Worm (Caenorhabditis elegans): ENCODE results near the gene gon-4.

DNA sequence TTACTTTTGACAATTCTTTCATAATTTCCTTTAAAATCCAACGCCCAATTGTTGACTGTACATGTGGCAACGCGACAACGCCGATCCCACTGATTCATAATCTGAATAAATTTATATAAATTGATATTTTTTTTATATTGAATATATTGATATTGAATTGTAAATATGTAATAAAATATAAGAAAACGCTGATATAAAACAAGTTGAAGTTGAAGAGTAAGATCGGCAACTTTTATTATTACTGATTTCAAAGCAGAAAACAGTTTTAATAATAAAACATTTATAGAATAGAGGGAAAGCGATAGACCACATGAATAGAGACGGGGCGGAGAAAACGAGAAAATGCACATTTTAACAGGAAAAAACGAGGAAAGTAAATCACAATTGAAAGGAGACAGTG lies 21.6 kb downstream of the gon-4 start, which contains the start of gene qns-1:
- no peak for TF ChIP-seq dao-5 (tag; optimal IDR thresholded peaks at IDR 0.05)
- no peak for TF ChIP-seq him-1 (tag; optimal IDR thresholded peaks at IDR 0.05)

All from whole organism, L4/young adult.